Worm (Caenorhabditis elegans): ENCODE data around the gene T13F2.4.
"Not testable (repeated sequence)": the region's sequence is repeated elsewhere in the genome, so short reads cannot be mapped to it uniquely, and the experiment has no call there.

Gene T13F2.4

DNA sequence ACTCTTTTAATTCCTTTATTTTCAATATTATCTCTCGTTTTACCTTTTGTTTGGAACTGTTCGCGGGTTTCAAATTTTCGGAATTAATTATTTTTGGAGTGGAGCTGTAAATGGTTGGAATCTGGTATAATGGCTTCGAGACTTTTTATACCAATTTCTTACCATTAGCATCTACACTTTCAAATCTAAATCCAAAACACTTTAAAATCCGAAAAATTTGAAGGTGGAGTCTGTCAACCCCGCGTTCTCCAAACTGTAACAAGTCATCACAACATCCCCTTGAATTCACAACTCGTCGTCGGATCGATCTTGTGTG, 32.2 kb upstream of the T13F2.4 start, which contains the start of gene nhr-97:
Gene nhr-97 (plus strand): TSS at position 217 of the 316 bp plus-strand sequence.
- TF ChIP-seq ceh-48 (tag; optimal IDR thresholded peaks at IDR 0.05) (no peak), pha-2 (tag; optimal IDR thresholded peaks at IDR 0.05) (no peak), fkh-6 (tag; optimal IDR thresholded peaks at IDR 0.05) (no peak), sox-2 (GFP tag; IDR thresholded peaks at IDR 0.05) (no peak), ama-1 (optimal IDR thresholded peaks at IDR 0.05) (no peak), nhr-11 (tag; optimal IDR thresholded peaks at IDR 0.05) (no peak), unc-3 (GFP tag; conservative IDR thresholded peaks at IDR 0.05) (no peak), unc-3 (tag; optimal IDR thresholded peaks at IDR 0.05) (no peak), unc-55 (GFP tag; optimal IDR thresholded peaks at IDR 0.05) (no peak), dmd-4 (tag; optimal IDR thresholded peaks at IDR 0.05; ENCODE audit: borderline replicate concordance) (no peak), tbx-7 (tag; optimal IDR thresholded peaks at IDR 0.05) (no peak), pqm-1 (tag; optimal IDR thresholded peaks at IDR 0.05) (no peak), hlh-15 (tag; optimal IDR thresholded peaks at IDR 0.05) (no peak), zip-5 (tag; optimal IDR thresholded peaks at IDR 0.05) (no peak), ceh-9 (tag; optimal IDR thresholded peaks at IDR 0.05) (no peak), ref-2 (tag; optimal IDR thresholded peaks at IDR 0.05) (no peak), ceh-31 (tag; optimal IDR thresholded peaks at IDR 0.05) (no peak), madf-2 (tag; optimal IDR thresholded peaks at IDR 0.05) (no peak)

DNA sequence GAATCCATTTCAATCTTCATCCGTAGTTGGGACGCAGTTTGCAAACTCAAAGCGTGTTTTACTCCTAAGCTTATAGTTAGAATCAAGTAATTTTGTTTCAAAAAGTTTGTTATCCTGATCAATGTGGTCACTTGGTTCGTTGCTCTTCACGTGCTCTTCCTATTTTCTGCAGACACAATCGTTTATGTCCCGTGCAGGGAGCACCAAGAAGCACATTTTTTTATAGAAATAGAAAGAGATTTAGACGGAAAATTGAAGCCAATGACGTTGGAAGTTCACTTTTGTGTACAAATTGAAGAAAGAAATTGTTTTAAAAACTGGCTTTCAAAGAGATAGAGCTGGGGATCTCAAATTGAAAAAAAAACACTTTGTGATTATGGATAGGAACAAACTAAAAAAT, 27.8 kb upstream of the T13F2.4 start:
- TF ChIP-seq K02D7.2 (tag; optimal IDR thresholded peaks at IDR 0.05) (no peak), madf-2 (tag; optimal IDR thresholded peaks at IDR 0.05) (no peak), hlh-8 (tag; optimal IDR thresholded peaks at IDR 0.05) (no peak), ceh-2 (tag; optimal IDR thresholded peaks at IDR 0.05) (no peak), ceh-9 (tag; optimal IDR thresholded peaks at IDR 0.05) (no peak), pax-1 (tag; optimal IDR thresholded peaks at IDR 0.05) (no peak), ceh-48 (tag; optimal IDR thresholded peaks at IDR 0.05) (no peak), ceh-24 (tag; optimal IDR thresholded peaks at IDR 0.05) (no peak)

DNA sequence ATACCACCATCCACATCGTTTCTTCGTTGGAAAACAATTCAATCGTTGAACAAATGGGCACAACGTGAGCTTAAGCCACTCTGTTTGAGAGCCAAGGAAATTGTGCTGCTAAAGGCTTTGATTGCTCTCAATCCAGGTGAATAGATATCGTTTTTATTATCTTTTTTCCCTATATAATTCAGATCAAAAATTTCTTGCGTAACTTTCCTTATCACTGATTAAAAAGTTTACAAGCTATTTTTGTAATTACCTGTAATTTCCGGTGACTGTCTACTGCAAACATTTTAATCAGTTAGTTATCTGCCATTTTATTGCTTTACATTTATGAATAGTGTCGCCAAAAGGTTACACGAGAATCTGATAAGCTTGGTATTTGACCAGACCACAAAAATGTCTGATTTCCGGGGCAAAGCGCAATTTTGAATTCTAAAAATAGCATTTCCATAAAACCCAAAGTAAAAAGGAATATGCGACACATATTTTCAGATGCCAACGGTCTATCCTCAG, 26.9 kb upstream of the T13F2.4 start:
- TF ChIP-seq lin-11 (tag; optimal IDR thresholded peaks at IDR 0.05) (no peak), ceh-48 (tag; optimal IDR thresholded peaks at IDR 0.05) (no peak), ceh-30 (tag; optimal IDR thresholded peaks at IDR 0.05) (no peak), pax-1 (tag; optimal IDR thresholded peaks at IDR 0.05) (no peak), K09A11.1 (tag; optimal IDR thresholded peaks at IDR 0.05; ENCODE audit: insufficient read depth) (no peak)

DNA sequence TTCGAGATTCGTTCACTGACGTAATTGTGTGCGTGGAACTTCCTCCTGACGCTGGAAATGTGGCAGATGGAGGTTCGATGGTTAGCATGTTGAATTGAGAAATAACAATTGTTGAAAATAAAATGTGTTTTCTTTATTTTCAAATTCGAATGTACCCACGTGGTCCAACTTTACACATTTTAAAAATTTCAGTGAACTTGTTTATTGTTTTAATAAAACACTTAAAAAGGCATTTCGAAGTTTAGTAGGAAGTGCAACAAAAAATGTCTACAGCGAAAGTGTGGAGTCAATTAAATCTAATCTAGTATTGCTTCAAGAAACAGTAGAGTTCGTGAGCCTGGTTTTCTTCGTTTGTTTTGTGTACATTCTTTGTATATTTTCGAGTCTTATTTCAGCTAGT, 23.3 kb upstream of the T13F2.4 start, which contains the start of gene ssp-36:
Gene ssp-36 (minus strand): TSS at position 101 of the 400 bp plus-strand sequence.
- TF ChIP-seq ceh-34 (tag; optimal IDR thresholded peaks at IDR 0.05) (no peak), che-1 (tag; optimal IDR thresholded peaks at IDR 0.05) (no peak)

DNA sequence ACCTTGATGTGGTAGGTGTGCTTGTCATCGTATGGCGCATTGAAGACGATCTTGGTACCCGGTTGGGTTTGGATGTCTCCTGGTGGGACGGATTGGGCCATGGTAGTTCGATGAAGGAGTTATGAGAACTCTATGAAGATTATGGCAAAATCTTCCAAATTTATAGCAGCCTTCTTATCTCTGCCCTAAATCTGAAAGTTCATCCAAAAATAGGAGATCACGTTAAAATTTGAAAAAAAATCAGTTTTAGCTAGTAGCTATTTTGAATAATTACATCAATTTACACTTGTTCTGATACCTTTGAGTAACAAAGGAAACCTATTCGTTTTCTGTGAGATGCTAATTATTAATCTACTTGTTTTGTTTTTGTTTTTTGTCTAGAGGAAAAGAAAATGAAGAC, 22.5 kb upstream of the T13F2.4 start, which contains the start of gene msp-79:
Gene msp-79 (minus strand): TSS at position 101 of the 400 bp plus-strand sequence.
- TF ChIP-seq elt-2 (tag; optimal IDR thresholded peaks at IDR 0.05); hlh-13 (GFP tag; optimal IDR thresholded peaks at IDR 0.05); hlh-15 (tag; optimal IDR thresholded peaks at IDR 0.05): not testable (repeated sequence)

DNA sequence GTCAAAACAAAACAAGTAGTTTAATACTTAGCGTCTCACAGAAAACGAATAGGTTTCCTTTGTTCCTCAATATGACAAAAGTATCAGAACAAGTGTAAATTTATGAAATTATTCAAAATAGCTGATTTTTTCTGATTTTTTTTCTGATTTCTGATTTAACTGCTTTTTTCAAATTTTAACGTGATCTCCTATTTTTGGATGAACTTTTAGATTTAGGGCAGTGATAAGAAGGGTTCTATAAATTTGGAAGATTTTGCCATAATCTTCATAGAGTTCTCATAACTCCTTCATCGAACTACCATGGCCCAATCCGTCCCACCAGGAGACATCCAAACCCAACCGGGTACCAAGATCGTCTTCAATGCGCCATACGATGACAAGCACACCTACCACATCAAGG, 19.9 kb upstream of the T13F2.4 start, which contains the start of gene msp-78:
Gene msp-78 (plus strand): TSS at position 301 of the 400 bp plus-strand sequence.
- not testable (repeated sequence) for TF ChIP-seq pros-1, ceh-48, pha-2 (tag; optimal IDR thresholded peaks at IDR 0.05)

DNA sequence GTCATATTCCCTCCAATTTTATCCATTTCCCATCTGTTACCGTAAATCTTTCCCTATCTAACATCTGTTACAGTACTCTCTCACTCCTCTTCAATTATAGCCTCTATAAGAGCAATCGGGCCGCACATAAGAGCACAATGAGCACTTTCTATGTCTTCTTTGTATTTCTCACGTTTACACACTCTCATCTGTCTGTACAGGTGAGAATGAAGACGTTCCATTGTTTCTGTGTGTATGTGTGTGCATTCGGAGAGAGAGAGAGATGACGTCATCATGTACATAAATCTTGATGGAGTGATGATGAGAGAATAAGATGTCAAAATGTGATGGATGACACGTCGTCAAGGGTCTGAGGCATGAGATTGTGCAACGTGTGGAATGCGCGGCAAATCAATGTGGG, 18.8 kb upstream of the T13F2.4 start:
- TF ChIP-seq nhr-11 (tag; optimal IDR thresholded peaks at IDR 0.05) (no peak), ama-1 (optimal IDR thresholded peaks at IDR 0.05) (no peak), sdc-2 (tag; optimal IDR thresholded peaks at IDR 0.05) (no peak), unc-55 (GFP tag; optimal IDR thresholded peaks at IDR 0.05) (peak; percentile 98), ref-2 (tag; optimal IDR thresholded peaks at IDR 0.05) (peak; percentile 20), ztf-16 (tag; optimal IDR thresholded peaks at IDR 0.05) (no peak), unc-3 (GFP tag; conservative IDR thresholded peaks at IDR 0.05) (no peak), unc-3 (tag; optimal IDR thresholded peaks at IDR 0.05) (no peak), tbx-2 (tag; optimal IDR thresholded peaks at IDR 0.05) (peak; percentile 62), hlh-6 (tag; optimal IDR thresholded peaks at IDR 0.05) (no peak), unc-86 (tag; optimal IDR thresholded peaks at IDR 0.05) (no peak), ceh-18 (tag; optimal IDR thresholded peaks at IDR 0.05) (no peak), madf-2 (tag; optimal IDR thresholded peaks at IDR 0.05) (no peak), ttx-3 (tag; optimal IDR thresholded peaks at IDR 0.05) (no peak), mec-3 (tag; optimal IDR thresholded peaks at IDR 0.05; ENCODE audit: borderline replicate concordance) (no peak), ceh-34 (tag; optimal IDR thresholded peaks at IDR 0.05) (no peak), ceh-31 (tag; optimal IDR thresholded peaks at IDR 0.05) (peak; percentile 9), elt-4 (tag; optimal IDR thresholded peaks at IDR 0.05) (no peak), ceh-19 (GFP tag; optimal IDR thresholded peaks at IDR 0.05) (no peak)
